Fruit fly (Drosophila melanogaster) S2 (cell line): ENCODE measurements around the gene rtp.

Experiments
- CG8478 ChIP-seq: fragments of >200 bp; optimal IDR thresholded peaks from 2 replicates; lab custom pipeline; 2018
- CTCF ChIP-seq, 2 experiments: fragments of >200 bp; optimal IDR thresholded peaks; 2 replicates each; lab custom pipeline; 2018

Gene rtp

DNA sequence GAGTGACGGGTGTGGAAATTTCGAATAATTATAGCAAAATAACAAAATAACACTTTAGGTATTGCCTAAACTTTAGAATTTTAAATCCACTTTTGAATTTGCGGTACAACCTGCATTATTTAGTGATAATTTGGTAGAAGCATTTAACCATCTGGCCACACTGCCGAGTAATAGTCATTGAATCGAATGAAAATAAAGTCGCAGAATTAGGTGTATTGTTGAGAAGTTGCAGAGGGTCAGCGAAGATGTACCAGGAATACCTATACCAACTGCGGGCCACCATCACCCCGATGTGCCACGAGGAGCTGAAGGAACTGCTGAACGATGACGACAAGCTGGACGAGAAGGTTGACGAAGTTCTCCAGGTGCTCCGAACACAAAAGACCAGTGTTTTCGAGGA is 11.1 kb downstream of the rtp start, which contains the start of gene Vps37B:
Gene Vps37B, plus strand, starts transcription at position 134 of the 400 bp plus-strand sequence.
- TF ChIP-seq CTCF (optimal IDR thresholded peaks at IDR 0.05; lab: Kevin White, UChicago), result no peak
- TF ChIP-seq CG8478, result no peak

- no peak for TF ChIP-seq CTCF (optimal IDR thresholded peaks at IDR 0.05; lab: Kevin White, UChicago)
- no peak for TF ChIP-seq CG8478
Observed at dm6 chr3R:5223839-5224238, 13.3 kb downstream of the rtp start, which contains the start of gene CG14664. TSS of gene CG14664 (plus strand) at chr3R:5224139.

DNA sequence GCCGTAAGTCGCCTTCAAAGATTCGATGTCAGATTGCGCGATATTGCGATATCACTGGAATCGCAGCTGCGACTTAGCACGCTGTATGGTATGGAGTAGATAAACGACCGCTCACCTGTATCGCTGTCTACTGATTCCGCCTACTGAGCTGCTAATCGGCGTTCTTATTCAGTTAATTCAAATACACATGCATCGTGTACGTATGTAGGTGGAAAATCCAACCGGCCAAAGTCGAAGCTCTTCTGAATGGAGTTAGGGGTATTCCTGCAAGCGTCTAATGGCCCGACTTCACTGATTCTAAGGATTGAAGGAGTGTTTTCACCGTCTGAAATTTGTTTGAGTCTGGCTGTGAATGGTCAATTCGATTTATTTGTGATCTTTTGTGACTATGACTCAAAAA is 14.0 kb downstream of the rtp start, which contains the start of gene CG2604:
Gene CG2604, minus strand, starts transcription at position 231 of the 400 bp plus-strand sequence.
- TF ChIP-seq CTCF (optimal IDR thresholded peaks at IDR 0.05; lab: Kevin White, UChicago) (no peak), CG8478 (no peak)

- TF ChIP-seq CTCF (optimal IDR thresholded peaks at IDR 0.05; lab: Kevin White, UChicago), result no peak
- TF ChIP-seq CG8478, result no peak
Observed at dm6 chr3R:5219466-5219865, 17.6 kb downstream of the rtp start, which contains the start of the genes Prosbeta2R2 and CG1116. TSS of gene Prosbeta2R2 (minus strand) at chr3R:5219528. TSS of gene CG1116 (plus strand) at chr3R:5219657.

DNA sequence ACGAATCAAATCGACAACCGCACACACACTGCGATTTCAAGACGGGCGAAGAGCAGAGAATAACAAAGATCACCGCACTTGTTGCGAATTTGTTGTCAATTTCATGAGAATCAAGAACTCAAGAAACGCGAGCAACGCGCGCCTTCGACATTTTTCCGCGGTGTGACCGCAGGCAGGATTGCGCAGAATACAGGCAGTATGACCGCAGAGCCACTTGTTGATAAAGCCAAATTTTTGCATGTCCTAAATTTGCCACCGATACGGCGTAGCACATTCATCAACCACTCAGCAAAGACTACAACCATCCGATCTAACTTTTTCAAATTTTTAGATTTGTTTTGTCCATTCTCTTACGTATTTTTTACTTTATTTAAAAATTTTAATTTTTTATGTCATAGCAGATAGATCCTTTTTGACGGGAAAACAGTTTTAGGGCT is 19.8 kb downstream of the rtp start, which contains the start of gene cno:
Gene cno, minus strand, starts transcription at position 179 of the 437 bp plus-strand sequence.
- TF ChIP-seq CG8478 (no peak), CTCF (optimal IDR thresholded peaks at IDR 0.05; lab: Kevin White, UChicago) (peak; percentile 53 to 66)

DNA sequence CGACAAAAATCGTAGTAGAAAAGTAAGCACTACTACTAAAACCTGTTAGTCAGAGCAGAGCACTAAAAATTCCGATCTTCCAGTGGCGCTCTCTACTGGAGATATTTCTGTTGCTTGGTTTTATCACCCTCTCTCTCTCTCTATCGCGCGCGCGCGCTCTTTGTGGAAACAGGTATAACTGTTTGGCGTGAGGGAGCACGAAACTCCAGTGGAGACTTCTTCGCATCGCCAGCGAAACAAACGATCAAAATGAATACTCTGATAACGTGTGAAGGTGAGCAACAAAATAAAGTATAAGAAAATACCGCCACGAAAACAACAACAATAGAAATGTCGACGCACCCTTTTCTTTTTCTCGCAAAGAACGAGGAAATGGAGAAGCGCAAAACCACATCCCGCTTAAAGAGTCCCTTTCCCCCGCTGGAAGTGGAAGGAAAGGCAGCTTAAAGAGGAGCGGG is 20.8 kb downstream of the rtp start:
- no peak for TF ChIP-seq CG8478
- peak; percentile 82 to 85 for TF ChIP-seq CTCF (optimal IDR thresholded peaks at IDR 0.05; lab: Kevin White, UChicago)

- TF ChIP-seq CG8478, result no peak
- TF ChIP-seq CTCF (optimal IDR thresholded peaks at IDR 0.05; lab: Kevin White, UChicago), result no peak
Observed at dm6 chr3R:5215334-5216307, 21.5 kb downstream of the rtp start.

dm6 chr3R:5214162-5214916 is 22.8 kb downstream of the rtp start:
- TF ChIP-seq CTCF (optimal IDR thresholded peaks at IDR 0.05; lab: Kevin White, UChicago), result no peak
- TF ChIP-seq CG8478, result no peak

dm6 chr3R:5213309-5213708 is 23.8 kb downstream of the rtp start:
- no peak for TF ChIP-seq CTCF (optimal IDR thresholded peaks at IDR 0.05; lab: Kevin White, UChicago)
- TF ChIP-seq CG8478, result no peak

- TF ChIP-seq CTCF (optimal IDR thresholded peaks at IDR 0.05; lab: Kevin White, UChicago) (no peak), CG8478 (no peak)
Observed at dm6 chr3R:5212759-5213053, 24.4 kb downstream of the rtp start.

DNA sequence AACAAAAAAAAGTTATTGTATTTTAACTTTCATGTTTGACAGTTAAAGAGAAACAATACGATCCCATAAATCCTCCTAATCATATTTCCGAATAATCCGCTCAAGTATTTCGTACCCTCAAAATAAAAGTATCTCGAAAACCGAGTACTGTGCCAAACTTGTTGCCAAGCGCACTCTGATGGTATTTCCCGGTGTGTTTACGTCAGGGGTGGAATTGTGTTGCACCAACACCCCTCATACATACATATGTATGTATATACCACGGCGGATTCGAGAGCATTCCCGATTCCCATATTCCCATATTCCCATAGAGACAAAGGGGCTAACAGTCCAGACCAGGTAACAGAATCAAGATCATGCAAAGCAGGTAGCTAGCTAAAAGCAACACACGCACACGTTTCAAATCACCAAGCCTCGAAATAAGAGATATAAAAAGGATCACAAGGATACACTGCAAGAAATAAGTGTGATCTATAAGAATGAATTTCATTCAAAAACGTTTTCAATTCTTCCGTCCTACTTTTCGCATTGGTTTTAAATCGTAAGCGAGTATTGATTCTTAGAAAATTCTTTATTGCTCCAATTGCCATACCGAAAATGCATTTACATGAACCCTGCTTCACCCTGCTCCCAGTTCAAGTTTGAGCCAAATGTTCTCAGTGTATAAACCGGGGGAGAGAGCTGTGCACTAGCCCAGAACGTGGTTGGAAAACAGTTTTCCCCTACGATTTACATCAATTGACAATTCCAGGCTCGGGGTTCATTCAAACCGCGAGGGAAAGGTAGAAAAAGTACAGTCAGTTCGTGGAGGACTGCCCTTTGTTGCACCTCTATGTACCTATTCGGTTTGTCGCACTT is 25.0 kb downstream of the rtp start:
- TF ChIP-seq CG8478, result no peak
- no peak for TF ChIP-seq CTCF (optimal IDR thresholded peaks at IDR 0.05; lab: Kevin White, UChicago)

dm6 chr3R:5211401-5211800 is 25.7 kb downstream of the rtp start:
- no peak for TF ChIP-seq CG8478
- TF ChIP-seq CTCF (optimal IDR thresholded peaks at IDR 0.05; lab: Kevin White, UChicago), result no peak

- no peak for TF ChIP-seq CG8478
- no peak for TF ChIP-seq CTCF (optimal IDR thresholded peaks at IDR 0.05; lab: Kevin White, UChicago)
Observed at dm6 chr3R:5209481-5209880, 27.6 kb downstream of the rtp start.

dm6 chr3R:5208115-5208365 is 29.1 kb downstream of the rtp start:
- TF ChIP-seq CTCF (optimal IDR thresholded peaks at IDR 0.05; lab: Kevin White, UChicago) (no peak), CG8478 (no peak)
